Worm (Caenorhabditis elegans) whole organism, early embryonic: ENCODE results near the gene K01G12.22.

Experiments used
- B0310.2 ChIP-seq: sonication (generic microtip); optimal IDR thresholded peaks from 2 replicates; lab custom pipeline; 2016; ENCODE audit warnings: mild to moderate bottlenecking, missing genetic modification characterization, missing compliant biosample characterization
- ama-1 ChIP-seq: fragments of 150-350 bp; optimal IDR thresholded peaks from 2 replicates; lab custom pipeline; 2014
- ceh-13 ChIP-seq: fragments of 200-800 bp; sonication (Bioruptor generic); optimal IDR thresholded peaks from 2 replicates; lab custom pipeline; 2018; ENCODE audit warnings: mild to moderate bottlenecking, missing genetic modification characterization, missing compliant biosample characterization
- ceh-36 ChIP-seq: sonication (generic microtip); optimal IDR thresholded peaks from 2 replicates; lab custom pipeline; 2016; ENCODE audit warnings: missing genetic modification characterization, inconsistent platforms, missing compliant biosample characterization
- flt-1 ChIP-seq: fragments of 200-800 bp; sonication (Bioruptor generic); IDR thresholded peaks from 2 replicates; pipeline ENCODE4 v1.3.6; 2022; ENCODE audit warnings: missing genetic modification characterization, missing compliant biosample characterization
- hmbx-1 ChIP-seq: sonication (generic microtip); optimal IDR thresholded peaks from 2 replicates; lab custom pipeline; 2016; ENCODE audit warnings: mild to moderate bottlenecking, missing genetic modification characterization, missing compliant biosample characterization
- hmg-4 ChIP-seq: fragments of 200-800 bp; sonication (Bioruptor generic); optimal IDR thresholded peaks from 2 replicates; lab custom pipeline; 2018; ENCODE audit warnings: mild to moderate bottlenecking, missing genetic modification characterization, missing compliant biosample characterization
- sea-1 ChIP-seq: fragments of 200-800 bp; sonication (Bioruptor generic); conservative IDR thresholded peaks from 2 replicates; pipeline ENCODE4 v1.3.6; 2022; ENCODE audit warnings: missing genetic modification characterization, missing compliant biosample characterization

DNA sequence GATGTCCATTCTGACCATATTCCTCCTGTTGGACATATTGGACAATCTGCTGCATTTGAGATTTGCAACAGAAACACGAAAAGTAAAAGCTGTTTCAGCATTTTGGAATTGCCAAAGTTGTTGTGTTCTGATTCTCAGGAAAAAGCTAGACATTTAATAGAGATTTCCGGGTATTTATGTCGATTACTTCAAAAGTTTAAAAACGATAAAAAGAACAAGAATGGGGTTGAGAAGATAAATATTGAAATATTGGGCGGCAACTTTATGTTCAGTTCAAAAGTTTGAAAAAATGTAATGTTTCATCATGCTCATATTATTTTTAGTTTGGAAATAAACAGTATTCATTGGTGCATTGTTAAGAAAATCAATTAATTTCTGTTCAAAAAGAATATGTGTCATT is 47.0 kb downstream of the K01G12.22 start, which contains the start of gene Y64G10A.1:
- TF ChIP-seq B0310.2 (tag; lab: Kevin White, UChicago) (no peak), ama-1 (no peak), ceh-36 (tag; lab: Kevin White, UChicago) (no peak), ceh-13 (GFP tag; lab: Kevin White, UChicago) (no peak), hmg-4 (GFP tag; lab: Kevin White, UChicago) (no peak), sea-1 (GFP tag; lab: Robert Waterston, UW) (no peak), hmbx-1 (tag; lab: Kevin White, UChicago) (no peak), flt-1 (GFP tag; lab: Robert Waterston, UW) (no peak)
